Fruit fly (Drosophila melanogaster): ENCODE measurements around the gene CG4678.

The CG4678 gene

DNA sequence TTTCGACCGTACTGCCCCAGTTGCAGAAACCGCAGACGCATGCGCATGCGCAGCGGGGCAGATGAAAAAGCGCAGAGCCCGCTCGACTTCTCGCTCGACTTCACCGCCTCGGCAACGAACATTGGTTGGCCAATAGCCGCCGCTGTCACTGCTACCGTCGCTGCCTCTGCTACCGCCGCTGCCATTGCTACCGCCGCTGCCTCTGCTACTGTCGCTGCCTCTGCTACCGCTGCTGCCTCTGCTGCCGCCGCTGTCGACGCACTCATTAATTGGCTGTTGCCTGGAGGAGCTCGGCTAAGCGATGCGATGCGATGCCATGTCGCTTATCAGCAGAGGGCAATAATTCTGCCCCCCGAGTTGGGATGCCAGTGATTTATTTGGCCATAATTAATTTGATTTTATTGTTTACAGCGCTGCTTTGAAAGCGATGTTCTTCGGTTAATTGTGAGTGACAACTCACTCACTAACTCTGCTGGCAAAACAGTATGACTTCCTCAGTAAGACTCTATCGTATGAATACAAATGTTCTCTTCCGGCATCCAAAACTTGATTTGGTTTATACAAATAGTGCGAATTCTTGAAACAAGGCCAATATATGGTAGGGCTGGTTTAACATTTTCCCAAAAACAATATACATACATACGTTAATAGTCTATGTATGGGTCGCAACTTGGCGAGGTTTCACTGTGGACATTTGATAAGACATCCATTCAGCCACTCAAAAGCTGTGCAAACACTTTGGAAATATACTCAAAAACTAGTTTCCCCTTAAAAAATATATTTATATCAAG lies 25.0 kb upstream of the CG4678 start (continued):
- peak; percentile 90 for TF ChIP-seq svp (GFP tag)
- TF ChIP-seq CG3032 (tag; optimal IDR thresholded peaks at IDR 0.05), result no peak
- TF ChIP-seq CG6276 (GFP tag; optimal IDR thresholded peaks at IDR 0.05), result no peak
- peak; percentile 40 for TF ChIP-seq Met (GFP tag; optimal IDR thresholded peaks at IDR 0.05)
- no peak for TF ChIP-seq Sox15 (GFP tag; optimal IDR thresholded peaks at IDR 0.05)
- TF ChIP-seq Eip93F (GFP tag; optimal IDR thresholded peaks at IDR 0.05), result no peak
- TF ChIP-seq CG8319 (GFP tag; optimal IDR thresholded peaks at IDR 0.05), result no peak
- TF ChIP-seq Smox (GFP tag; optimal IDR thresholded peaks at IDR 0.05), result no peak
- TF ChIP-seq CG32006 (GFP tag; optimal IDR thresholded peaks at IDR 0.05), result peak; percentile 19

DNA sequence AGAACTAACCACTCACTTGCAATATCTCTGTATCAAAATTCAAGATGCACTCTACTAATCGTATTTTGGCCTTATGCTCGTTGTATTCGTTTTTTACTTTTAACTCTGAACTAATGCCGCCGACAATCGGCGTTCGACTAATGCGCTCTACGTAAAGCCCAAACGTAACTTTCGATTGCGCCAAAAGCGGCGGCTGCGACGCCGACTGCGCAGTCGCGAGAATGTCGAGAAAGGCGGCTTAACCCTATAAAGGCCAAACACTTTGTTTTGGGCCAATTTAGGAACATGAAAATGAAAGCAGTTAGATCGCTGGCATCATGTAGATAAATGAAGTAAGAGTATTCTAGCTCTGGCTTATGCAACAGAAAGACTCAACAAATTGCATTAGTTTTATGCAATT lies 23.0 kb upstream of the CG4678 start:
- TF ChIP-seq CG32006 (GFP tag; optimal IDR thresholded peaks at IDR 0.05) (no peak), CG6854 (GFP tag; optimal IDR thresholded peaks at IDR 0.05) (no peak), CG16779 (tag; optimal IDR thresholded peaks at IDR 0.05) (no peak), Eip78C (GFP tag) (no peak), Hr38 (GFP tag; optimal IDR thresholded peaks at IDR 0.05) (no peak), Gug (GFP tag; IDR thresholded peaks at IDR 0.05) (no peak), Ets96B (tag; optimal IDR thresholded peaks at IDR 0.05) (no peak), net (GFP tag; optimal IDR thresholded peaks at IDR 0.05) (no peak), CG10631 (GFP tag; optimal IDR thresholded peaks at IDR 0.05) (no peak), cyc (GFP tag; optimal IDR thresholded peaks at IDR 0.05) (no peak), CG6808 (GFP tag; optimal IDR thresholded peaks at IDR 0.05) (no peak), CG10669 (GFP tag; optimal IDR thresholded peaks at IDR 0.05) (no peak), CG7368 (GFP tag; optimal IDR thresholded peaks at IDR 0.05) (no peak), CG15336 (GFP tag; IDR thresholded peaks at IDR 0.05) (no peak), Sox14 (GFP tag; optimal IDR thresholded peaks at IDR 0.05) (no peak)

- no peak for TF ChIP-seq CG16779 (tag; optimal IDR thresholded peaks at IDR 0.05)
- no peak for TF ChIP-seq Eip75B (GFP tag; optimal IDR thresholded peaks at IDR 0.05)
- TF ChIP-seq fd85E (GFP tag; optimal IDR thresholded peaks at IDR 0.05), result no peak
- TF ChIP-seq CG8319 (GFP tag; optimal IDR thresholded peaks at IDR 0.05), result no peak
- TF ChIP-seq OdsH (GFP tag; optimal IDR thresholded peaks at IDR 0.05), result no peak
- TF ChIP-seq CG4318 (GFP tag; optimal IDR thresholded peaks at IDR 0.05), result no peak
- no peak for TF ChIP-seq CG10669 (GFP tag; optimal IDR thresholded peaks at IDR 0.05)
- TF ChIP-seq Eip78C (GFP tag), result no peak
- TF ChIP-seq Smox (GFP tag; optimal IDR thresholded peaks at IDR 0.05), result no peak
- TF ChIP-seq CG6276 (GFP tag; optimal IDR thresholded peaks at IDR 0.05), result no peak
- no peak for TF ChIP-seq salr (GFP tag; optimal IDR thresholded peaks at IDR 0.05)
- no peak for TF ChIP-seq svp (GFP tag)
- TF ChIP-seq CG11902 (GFP tag; optimal IDR thresholded peaks at IDR 0.05), result no peak
- TF ChIP-seq Gug (GFP tag; IDR thresholded peaks at IDR 0.05), result no peak
- TF ChIP-seq Blimp-1 (GFP tag; optimal IDR thresholded peaks at IDR 0.05), result no peak
- TF ChIP-seq fd59A (GFP tag; optimal IDR thresholded peaks at IDR 0.05), result no peak
- no peak for TF ChIP-seq net (GFP tag; optimal IDR thresholded peaks at IDR 0.05)
- TF ChIP-seq topi (GFP tag; optimal IDR thresholded peaks at IDR 0.05), result no peak
- TF ChIP-seq CG8119 (GFP tag; IDR thresholded peaks at IDR 0.05), result no peak
- TF ChIP-seq CG3919 (GFP tag; optimal IDR thresholded peaks at IDR 0.05), result no peak
Measured at dm6 chrX:16674538-16674937, 21.4 kb upstream of the CG4678 start.

- TF ChIP-seq Eip78C (GFP tag), result peak; percentile 52
- no peak for TF ChIP-seq dac (GFP tag; optimal IDR thresholded peaks at IDR 0.05)
Measured at dm6 chrX:16676653-16677052, 19.3 kb upstream of the CG4678 start, which contains the start of gene CG13012. Gene CG13012 (minus strand): TSS chrX:16676753.
